Worm (Caenorhabditis elegans) whole organism, L2 larva: Measurements from ENCODE around the gene F41F3.3.

Experiments used
- ceh-16 ChIP-seq: fragments of 150-350 bp; optimal IDR thresholded peaks from 2 replicates; lab custom pipeline; 2014; ENCODE audit warnings: missing biosample characterization, missing genetic modification characterization
- ceh-82 ChIP-seq: fragments of 150-350 bp; optimal IDR thresholded peaks from 2 replicates; lab custom pipeline; 2014; ENCODE audit warnings: missing biosample characterization, missing genetic modification characterization
- crh-2 ChIP-seq: sonication (generic microtip); optimal IDR thresholded peaks from 2 replicates; lab custom pipeline; 2017; ENCODE audit warnings: missing biosample characterization, missing genetic modification characterization
- dmd-4 ChIP-seq: sonication (generic microtip); optimal IDR thresholded peaks from 2 replicates; lab custom pipeline; 2017; ENCODE audit warnings: missing biosample characterization, missing genetic modification characterization
- fos-1 ChIP-seq: fragments of 150-350 bp; optimal IDR thresholded peaks from 2 replicates; lab custom pipeline; 2014; ENCODE audit warnings: missing biosample characterization, missing genetic modification characterization
- lin-13 ChIP-seq: fragments of 150-350 bp; optimal IDR thresholded peaks from 2 replicates; lab custom pipeline; 2014; ENCODE audit warnings: missing biosample characterization, missing genetic modification reagents, missing genetic modification characterization
- lin-39 ChIP-seq: fragments of 150-350 bp; optimal IDR thresholded peaks from 2 replicates; lab custom pipeline; 2014; ENCODE audit warnings: missing biosample characterization, missing genetic modification reagents, missing genetic modification characterization
- mdl-1 ChIP-seq, 2 experiments: fragments of 150-350 bp in 1 of 2; sonication (generic microtip) in 1 of 2; optimal IDR thresholded peaks; 2 replicates each; lab custom pipeline; 2017; ENCODE audit warnings: missing biosample characterization in 2 of 2, missing genetic modification characterization in 2 of 2
- nhr-11 ChIP-seq: fragments of 150-350 bp; optimal IDR thresholded peaks from 2 replicates; lab custom pipeline; 2014; ENCODE audit warnings: missing biosample characterization, missing genetic modification characterization
- nhr-237 ChIP-seq: fragments of 150-350 bp; optimal IDR thresholded peaks from 2 replicates; lab custom pipeline; 2014; ENCODE audit warnings: missing biosample characterization, missing genetic modification characterization
- nhr-6 ChIP-seq: fragments of 150-350 bp; optimal IDR thresholded peaks from 2 replicates; lab custom pipeline; 2014; ENCODE audit warnings: missing biosample characterization, missing genetic modification characterization
- skn-1 ChIP-seq: sonication (generic microtip); optimal IDR thresholded peaks from 2 replicates; lab custom pipeline; 2017; ENCODE audit warnings: missing biosample characterization, missing genetic modification characterization
- ztf-1 ChIP-seq: fragments of 200-800 bp; sonication (Bioruptor generic); conservative IDR thresholded peaks from 2 replicates; pipeline ENCODE4 v1.3.6; 2022; ENCODE audit warnings: missing genetic modification characterization, missing compliant biosample characterization
- ztf-4 ChIP-seq: fragments of 150-350 bp; optimal IDR thresholded peaks from 2 replicates; lab custom pipeline; 2014; ENCODE audit warnings: missing biosample characterization, missing genetic modification characterization

DNA sequence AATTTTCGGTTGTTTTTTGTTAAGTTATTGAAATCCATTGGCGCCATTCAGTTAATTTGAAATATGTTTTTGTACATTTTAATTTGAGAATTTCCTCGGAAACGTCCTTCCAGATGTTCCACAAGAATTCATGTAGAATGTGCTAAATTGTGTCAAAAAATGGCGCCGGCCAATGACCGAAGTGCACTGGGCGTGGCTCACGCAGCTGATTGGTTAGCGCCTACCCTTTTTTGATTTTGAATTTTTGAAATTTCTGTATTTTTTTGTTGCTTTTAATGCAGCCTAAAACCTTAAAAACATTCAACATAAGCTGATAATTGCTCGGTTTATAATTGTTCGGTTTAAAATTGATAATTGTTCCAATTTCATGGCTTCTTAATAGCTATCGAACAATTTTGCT, 28.8 kb upstream of the F41F3.3 start:
- TF ChIP-seq ceh-82 (tag; lab: Kevin White, UChicago): no peak
- no peak for TF ChIP-seq ztf-4 (tag; lab: Kevin White, UChicago)
- no peak for TF ChIP-seq fos-1 (tag; lab: Kevin White, UChicago)
- no peak for TF ChIP-seq lin-13 (GFP tag; lab: Kevin White, UChicago)
- TF ChIP-seq ztf-1 (GFP tag; lab: Robert Waterston, UW): no peak
- no peak for TF ChIP-seq lin-39
- no peak for TF ChIP-seq mdl-1 (tag; optimal IDR thresholded peaks at IDR 0.05; lab: Kevin White, UChicago)
- no peak for TF ChIP-seq nhr-6 (tag; lab: Kevin White, UChicago)
- no peak for TF ChIP-seq ceh-16
- no peak for TF ChIP-seq crh-2 (tag; lab: Kevin White, UChicago)
- no peak for TF ChIP-seq skn-1 (tag; lab: Kevin White, UChicago)
- TF ChIP-seq dmd-4 (tag; lab: Kevin White, UChicago): no peak
- no peak for TF ChIP-seq nhr-11 (tag; lab: Kevin White, UChicago)
- TF ChIP-seq nhr-237: no peak
